Worm (Caenorhabditis elegans): Measurements from ENCODE around the gene msp-50.

- TF ChIP-seq zag-1 (tag; optimal IDR thresholded peaks at IDR 0.05) (no peak), nhr-11 (tag; optimal IDR thresholded peaks at IDR 0.05) (no peak), snpc-4 (tag; optimal IDR thresholded peaks at IDR 0.05) (no peak), gmeb-1 (tag; optimal IDR thresholded peaks at IDR 0.05) (no peak), ceh-82 (tag; optimal IDR thresholded peaks at IDR 0.05) (no peak), elt-1 (tag; optimal IDR thresholded peaks at IDR 0.05) (no peak)
These were observed 38.5 kb upstream of the msp-50 start, which contains the start of gene C27D6.11 for ce11 chrII:5161102-5161501.
